Worm (Caenorhabditis elegans) whole organism, midembryonic: ENCODE results near the gene K09C4.7.

ENCODE experiments used
- T22C8.4 ChIP-seq: fragments of 200-800 bp; sonication (Bioruptor generic); IDR thresholded peaks from 2 replicates; pipeline ENCODE4 v1.3.6; 2022; ENCODE audit warnings: missing genetic modification characterization, missing compliant biosample characterization
- cog-1 ChIP-seq: sonication (generic microtip); optimal IDR thresholded peaks from 2 replicates; lab custom pipeline; 2016; ENCODE audit warnings: missing genetic modification characterization, missing compliant biosample characterization
- flt-1 ChIP-seq: fragments of 200-800 bp; sonication (Bioruptor generic); IDR thresholded peaks from 2 replicates; pipeline ENCODE4 v1.3.6; 2022; ENCODE audit warnings: missing genetic modification characterization, missing compliant biosample characterization
- klf-2 ChIP-seq: fragments of 200-800 bp; sonication (Bioruptor generic); conservative IDR thresholded peaks from 2 replicates; pipeline ENCODE4 v1.3.6; 2022; ENCODE audit warnings: missing genetic modification reagents, missing genetic modification characterization, missing compliant biosample characterization
- med-1 ChIP-seq: sonication (generic microtip); optimal IDR thresholded peaks from 2 replicates; lab custom pipeline; 2017; ENCODE audit warnings: missing genetic modification characterization, mild to moderate bottlenecking, missing compliant biosample characterization, antibody characterized with exemption, missing genetic modification reagents; ENCODE audit not compliant: insufficient read depth
- ref-1 ChIP-seq: fragments of 200-800 bp; sonication (Bioruptor generic); conservative IDR thresholded peaks from 2 replicates; pipeline ENCODE4 v1.3.6; 2022; ENCODE audit warnings: missing genetic modification reagents, missing genetic modification characterization, missing compliant biosample characterization
- tab-1 ChIP-seq: fragments of 200-800 bp; sonication (Bioruptor generic); IDR thresholded peaks from 2 replicates; pipeline ENCODE4 v1.3.6; 2022; ENCODE audit warnings: missing genetic modification characterization, missing compliant biosample characterization
- ztf-23 ChIP-seq: fragments of 200-800 bp; sonication (Bioruptor generic); IDR thresholded peaks from 2 replicates; pipeline ENCODE4 v1.3.6; 2022; ENCODE audit warnings: missing genetic modification reagents, missing genetic modification characterization, missing compliant biosample characterization
- ztf-29 ChIP-seq: fragments of 200-800 bp; sonication (Bioruptor generic); IDR thresholded peaks from 2 replicates; pipeline ENCODE4 v1.3.6; 2022; ENCODE audit warnings: missing genetic modification reagents, missing genetic modification characterization, missing compliant biosample characterization

K09C4.7 gene

DNA sequence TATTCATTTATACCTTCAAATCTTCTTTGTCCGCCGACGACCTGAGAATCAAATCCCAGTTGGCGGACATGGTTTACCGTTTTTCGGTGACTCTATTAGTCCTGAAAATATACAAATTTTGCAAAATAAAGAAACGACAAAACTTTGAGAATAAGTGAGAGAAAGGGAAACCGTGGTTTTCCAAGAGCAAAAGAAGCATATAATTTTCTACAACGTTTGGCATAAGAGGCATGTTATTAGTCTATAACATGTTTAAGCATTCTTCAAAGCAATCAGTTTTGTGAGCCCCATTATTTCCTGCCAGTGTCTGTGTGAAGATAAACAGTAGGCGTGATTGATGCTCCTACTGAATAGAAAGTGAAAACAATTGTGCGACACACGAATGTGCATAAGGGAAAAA lies 7.5 kb downstream of the K09C4.7 start, which contains the start of gene K09C4.10:
Gene K09C4.10 (minus strand): TSS at position 101 of the 400 bp plus-strand sequence.
- TF ChIP-seq cog-1 (tag; lab: Kevin White, UChicago) (no peak), tab-1 (GFP tag; lab: Robert Waterston, UW) (no peak), med-1 (no peak), flt-1 (GFP tag; lab: Robert Waterston, UW) (no peak), klf-2 (GFP tag; lab: Robert Waterston, UW) (no peak)

DNA sequence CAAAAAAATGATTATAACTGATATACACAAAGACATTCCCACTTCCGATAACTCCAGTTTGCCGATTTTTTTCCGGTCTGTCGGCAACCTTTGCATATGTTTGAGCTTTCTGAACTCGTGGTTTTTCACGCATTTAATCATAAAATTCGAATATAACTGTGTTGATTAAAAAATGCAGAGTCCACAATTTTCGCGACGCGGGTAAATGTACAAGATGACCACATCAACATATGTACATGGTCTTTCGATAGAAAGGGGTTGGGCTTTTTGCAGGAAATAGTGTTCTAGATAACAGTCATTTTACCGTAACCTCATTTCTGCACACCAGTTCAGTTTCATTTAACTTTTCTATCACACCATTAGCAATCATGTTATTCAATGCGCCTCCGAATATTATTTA lies 9.6 kb downstream of the K09C4.7 start, which contains the start of gene K09C4.5:
Gene K09C4.5 (plus strand): TSS at position 326 of the 400 bp plus-strand sequence.
- no peak for TF ChIP-seq med-1
- TF ChIP-seq T22C8.4 = no peak
- TF ChIP-seq ref-1 (GFP tag; lab: Robert Waterston, UW) = no peak
- TF ChIP-seq ztf-23 (GFP tag; lab: Robert Waterston, UW) = no peak
- no peak for TF ChIP-seq flt-1 (GFP tag; lab: Robert Waterston, UW)
- TF ChIP-seq tab-1 (GFP tag; lab: Robert Waterston, UW) = no peak
- TF ChIP-seq cog-1 (tag; lab: Kevin White, UChicago) = no peak
- no peak for TF ChIP-seq ztf-29 (GFP tag; lab: Robert Waterston, UW)
- no peak for TF ChIP-seq klf-2 (GFP tag; lab: Robert Waterston, UW)

DNA sequence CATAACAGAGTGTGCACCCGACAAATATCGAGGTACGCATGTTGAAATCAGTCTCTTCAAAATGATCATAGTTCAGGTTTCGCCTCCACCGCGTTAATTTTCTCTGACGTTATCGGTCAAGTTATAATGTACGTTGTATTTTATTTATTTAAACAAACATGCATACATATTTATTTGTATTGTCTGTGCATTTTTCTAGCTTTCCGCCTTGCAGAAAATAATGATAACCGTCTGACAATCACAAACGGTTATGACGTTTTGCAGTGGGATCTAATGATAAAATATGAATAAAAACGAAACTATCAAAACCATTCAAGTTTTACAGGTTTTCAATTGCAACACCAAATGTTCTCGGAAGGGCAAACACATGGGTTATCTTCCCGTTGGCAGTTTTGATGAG lies 10.5 kb downstream of the K09C4.7 start:
- TF ChIP-seq klf-2 (GFP tag; lab: Robert Waterston, UW) (no peak), ref-1 (GFP tag; lab: Robert Waterston, UW) (no peak), cog-1 (tag; lab: Kevin White, UChicago) (no peak), ztf-23 (GFP tag; lab: Robert Waterston, UW) (no peak), flt-1 (GFP tag; lab: Robert Waterston, UW) (no peak), T22C8.4 (no peak), ztf-29 (GFP tag; lab: Robert Waterston, UW) (no peak), med-1 (no peak)

ce11 chrX:3284967-3285366 lies 12.3 kb downstream of the K09C4.7 start:
- TF ChIP-seq tab-1 (GFP tag; lab: Robert Waterston, UW) (no peak), med-1 (no peak), flt-1 (GFP tag; lab: Robert Waterston, UW) (no peak), ztf-23 (GFP tag; lab: Robert Waterston, UW) (no peak)

- TF ChIP-seq tab-1 (GFP tag; lab: Robert Waterston, UW) = no peak
- no peak for TF ChIP-seq T22C8.4
- TF ChIP-seq klf-2 (GFP tag; lab: Robert Waterston, UW) = no peak
Observed at ce11 chrX:3285448-3285847, 12.8 kb downstream of the K09C4.7 start.

DNA sequence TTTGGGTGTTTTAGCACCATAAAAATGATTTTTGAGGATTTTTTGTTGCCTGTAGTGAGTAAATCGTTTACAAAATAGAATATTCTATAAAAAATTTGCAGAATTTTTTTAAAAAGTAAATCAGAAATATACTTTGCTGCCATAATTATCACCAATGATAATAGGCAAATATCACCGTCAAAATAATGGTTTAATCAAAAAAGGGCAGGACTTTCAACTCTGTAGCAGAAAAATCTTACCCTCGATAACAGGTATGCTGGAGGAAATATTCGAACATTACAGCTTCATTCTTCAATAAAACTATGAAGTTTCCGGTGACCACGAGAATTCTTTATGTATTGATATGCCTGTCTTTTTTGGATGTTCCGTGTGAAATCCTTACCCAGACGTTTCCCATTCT lies 16.5 kb downstream of the K09C4.7 start, which contains the start of gene K09C4.4:
Gene K09C4.4 (plus strand): TSS at position 301 of the 400 bp plus-strand sequence.
- TF ChIP-seq ztf-29 (GFP tag; lab: Robert Waterston, UW) (no peak), ref-1 (GFP tag; lab: Robert Waterston, UW) (no peak), cog-1 (tag; lab: Kevin White, UChicago) (no peak), med-1 (no peak), flt-1 (GFP tag; lab: Robert Waterston, UW) (no peak), ztf-23 (GFP tag; lab: Robert Waterston, UW) (no peak), tab-1 (GFP tag; lab: Robert Waterston, UW) (no peak), T22C8.4 (no peak), klf-2 (GFP tag; lab: Robert Waterston, UW) (no peak)

ce11 chrX:3290147-3290546 lies 17.5 kb downstream of the K09C4.7 start:
- TF ChIP-seq ztf-23 (GFP tag; lab: Robert Waterston, UW) = no peak
- no peak for TF ChIP-seq med-1
- TF ChIP-seq tab-1 (GFP tag; lab: Robert Waterston, UW) = no peak
- no peak for TF ChIP-seq T22C8.4
- no peak for TF ChIP-seq cog-1 (tag; lab: Kevin White, UChicago)
- TF ChIP-seq ref-1 (GFP tag; lab: Robert Waterston, UW) = no peak
- no peak for TF ChIP-seq klf-2 (GFP tag; lab: Robert Waterston, UW)
- TF ChIP-seq flt-1 (GFP tag; lab: Robert Waterston, UW) = no peak
- no peak for TF ChIP-seq ztf-29 (GFP tag; lab: Robert Waterston, UW)

DNA sequence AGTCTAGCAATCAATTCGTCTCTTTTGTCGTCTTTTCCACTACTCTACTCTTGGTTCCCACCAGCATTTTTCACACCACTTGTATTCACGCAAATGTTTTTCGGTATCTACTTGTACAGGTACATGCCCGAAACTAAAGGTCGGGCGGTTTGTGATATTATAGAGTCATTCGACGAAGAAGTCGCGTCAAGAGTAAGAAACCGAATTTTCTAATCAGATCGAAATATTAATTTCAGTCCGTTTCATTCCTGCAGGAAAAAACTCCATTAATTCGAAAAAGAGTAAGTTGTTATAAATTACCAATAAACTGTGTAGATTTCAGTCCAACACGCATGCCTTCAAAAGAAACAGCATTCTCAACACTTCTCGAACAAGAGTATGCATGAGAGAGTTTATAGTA lies 19.3 kb downstream of the K09C4.7 start:
- TF ChIP-seq ztf-29 (GFP tag; lab: Robert Waterston, UW) (no peak), ref-1 (GFP tag; lab: Robert Waterston, UW) (no peak), flt-1 (GFP tag; lab: Robert Waterston, UW) (no peak), med-1 (no peak), klf-2 (GFP tag; lab: Robert Waterston, UW) (no peak)

ce11 chrX:3296182-3296581 lies 23.5 kb downstream of the K09C4.7 start, which contains the start of gene K09C4.2:
Gene K09C4.2, plus strand, starts transcription at chrX:3296482.
- TF ChIP-seq ztf-23 (GFP tag; lab: Robert Waterston, UW) (no peak), T22C8.4 (no peak), med-1 (no peak), ref-1 (GFP tag; lab: Robert Waterston, UW) (no peak), klf-2 (GFP tag; lab: Robert Waterston, UW) (no peak), tab-1 (GFP tag; lab: Robert Waterston, UW) (no peak)

DNA sequence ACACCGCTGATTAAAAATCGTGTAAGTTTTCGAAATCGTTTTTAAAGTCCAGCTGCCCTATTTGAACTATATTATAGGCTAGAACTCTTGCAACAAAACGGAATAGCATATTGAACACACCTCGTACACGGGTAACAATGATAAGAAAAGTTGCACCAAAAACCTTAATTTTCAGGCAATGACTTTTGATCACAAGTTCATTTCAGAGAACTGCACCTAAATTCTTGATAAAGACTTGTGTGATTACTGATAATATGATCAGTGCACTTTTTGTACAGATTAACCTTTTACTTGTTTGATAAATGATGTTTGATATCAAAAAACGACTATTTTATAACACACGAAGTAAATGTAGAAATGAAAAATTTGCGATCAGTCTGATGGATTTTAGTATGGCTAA lies 25.1 kb downstream of the K09C4.7 start:
- TF ChIP-seq med-1 (no peak), ref-1 (GFP tag; lab: Robert Waterston, UW) (no peak)

DNA sequence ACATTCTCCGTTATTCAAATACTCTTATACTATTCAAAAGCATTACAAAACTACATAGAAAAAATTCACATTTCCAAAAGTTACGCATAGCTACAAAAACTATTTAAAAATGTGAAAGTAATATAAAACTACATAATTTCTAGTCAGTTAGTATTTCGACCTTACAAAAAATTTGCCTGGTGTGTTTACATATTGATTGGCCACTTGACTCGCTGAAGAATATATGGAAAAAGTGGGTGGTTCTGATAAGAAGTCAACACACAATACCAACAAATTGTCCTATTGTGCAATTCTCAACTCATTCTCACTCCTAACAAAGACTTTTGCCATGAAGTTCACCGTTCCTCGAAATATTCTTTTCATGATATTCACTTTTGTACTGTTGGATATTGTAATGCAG lies 25.9 kb downstream of the K09C4.7 start, which contains the start of gene K09C4.1:
Gene K09C4.1 (plus strand): TSS at position 301 of the 400 bp plus-strand sequence.
- no peak for TF ChIP-seq ztf-23 (GFP tag; lab: Robert Waterston, UW)
- no peak for TF ChIP-seq flt-1 (GFP tag; lab: Robert Waterston, UW)
- TF ChIP-seq ref-1 (GFP tag; lab: Robert Waterston, UW) = no peak
- TF ChIP-seq ztf-29 (GFP tag; lab: Robert Waterston, UW) = no peak
- no peak for TF ChIP-seq tab-1 (GFP tag; lab: Robert Waterston, UW)
- no peak for TF ChIP-seq med-1
- no peak for TF ChIP-seq T22C8.4
- no peak for TF ChIP-seq klf-2 (GFP tag; lab: Robert Waterston, UW)
- no peak for TF ChIP-seq cog-1 (tag; lab: Kevin White, UChicago)
